Worm (Caenorhabditis elegans): ENCODE measurements around the gene W01B6.6.

Gene W01B6.6

ce11 chrIV:10080816-10081215 is at the start of gene W01B6.6:
W01B6.6 (plus strand) TSS chrIV:10081116.
- no peak for TF ChIP-seq unc-39 (tag; optimal IDR thresholded peaks at IDR 0.05)
- TF ChIP-seq ama-1 (optimal IDR thresholded peaks at IDR 0.05) = no peak
- TF ChIP-seq crh-2 (tag; optimal IDR thresholded peaks at IDR 0.05) = no peak
- TF ChIP-seq ceh-16 (tag; optimal IDR thresholded peaks at IDR 0.05) = no peak
- TF ChIP-seq F13H6.1 (tag; optimal IDR thresholded peaks at IDR 0.05) = no peak
- no peak for TF ChIP-seq elt-1 (tag; optimal IDR thresholded peaks at IDR 0.05)
- TF ChIP-seq fos-1 (tag; optimal IDR thresholded peaks at IDR 0.05) = no peak

- no peak for TF ChIP-seq blmp-1 (tag; optimal IDR thresholded peaks at IDR 0.05; ENCODE audit: insufficient read depth)
- TF ChIP-seq lin-11 (tag; optimal IDR thresholded peaks at IDR 0.05) = no peak
- TF ChIP-seq mab-5 (tag; optimal IDR thresholded peaks at IDR 0.05) = no peak
- TF ChIP-seq Y55F3AM.14 (GFP tag; optimal IDR thresholded peaks at IDR 0.05) = no peak
- TF ChIP-seq alr-1 (tag; optimal IDR thresholded peaks at IDR 0.05) = no peak
- TF ChIP-seq zag-1 (tag; optimal IDR thresholded peaks at IDR 0.05) = no peak
- TF ChIP-seq sem-4 (tag; optimal IDR thresholded peaks at IDR 0.05) = no peak
Measured at ce11 chrIV:10033053-10033452, 47.9 kb upstream of the W01B6.6 start, which contains the start of gene F44D12.6. F44D12.6 (plus strand) TSS chrIV:10033353.

DNA sequence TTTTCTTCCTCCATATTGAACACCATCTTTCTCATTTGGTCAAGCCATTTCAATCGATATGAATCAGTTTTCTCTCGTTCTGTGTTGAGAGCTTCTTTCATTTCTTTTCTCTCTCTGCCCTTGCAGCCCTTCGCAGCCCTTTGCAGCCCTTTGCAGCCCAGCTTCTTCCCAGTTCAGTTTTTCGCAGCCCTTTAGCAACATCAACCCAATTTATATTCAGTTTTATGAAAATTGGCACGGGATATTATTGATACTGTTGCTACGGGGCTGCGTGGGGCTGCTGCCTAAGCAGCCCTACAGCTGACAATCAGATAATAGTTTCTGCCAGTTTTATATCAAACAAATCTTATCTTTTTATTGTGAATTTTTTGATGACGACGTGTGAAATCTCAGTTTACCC is 44.0 kb upstream of the W01B6.6 start, which contains the start of gene F44D12.10:
TSS of gene F44D12.10 (minus strand) at position 101 of the 400 bp plus-strand sequence.
- TF ChIP-seq ceh-82 (tag; optimal IDR thresholded peaks at IDR 0.05) (no peak), lin-39 (tag; optimal IDR thresholded peaks at IDR 0.05) (no peak), nhr-11 (tag; optimal IDR thresholded peaks at IDR 0.05) (no peak), gmeb-1 (tag; optimal IDR thresholded peaks at IDR 0.05) (no peak), nhr-129 (tag; optimal IDR thresholded peaks at IDR 0.05) (no peak), nhr-25 (tag; optimal IDR thresholded peaks at IDR 0.05) (no peak), peb-1 (tag; optimal IDR thresholded peaks at IDR 0.05) (no peak), sma-9 (GFP tag; optimal IDR thresholded peaks at IDR 0.05) (no peak), sma-9 (tag; optimal IDR thresholded peaks at IDR 0.05) (no peak), Y55F3AM.14 (GFP tag; optimal IDR thresholded peaks at IDR 0.05) (no peak), lin-13 (GFP tag; optimal IDR thresholded peaks at IDR 0.05) (no peak), fos-1 (tag; optimal IDR thresholded peaks at IDR 0.05) (no peak), nhr-12 (tag; optimal IDR thresholded peaks at IDR 0.05) (no peak), elt-1 (tag; optimal IDR thresholded peaks at IDR 0.05) (no peak), ztf-1 (GFP tag; conservative IDR thresholded peaks at IDR 0.05) (no peak), egl-27 (tag; optimal IDR thresholded peaks at IDR 0.05) (no peak)

DNA sequence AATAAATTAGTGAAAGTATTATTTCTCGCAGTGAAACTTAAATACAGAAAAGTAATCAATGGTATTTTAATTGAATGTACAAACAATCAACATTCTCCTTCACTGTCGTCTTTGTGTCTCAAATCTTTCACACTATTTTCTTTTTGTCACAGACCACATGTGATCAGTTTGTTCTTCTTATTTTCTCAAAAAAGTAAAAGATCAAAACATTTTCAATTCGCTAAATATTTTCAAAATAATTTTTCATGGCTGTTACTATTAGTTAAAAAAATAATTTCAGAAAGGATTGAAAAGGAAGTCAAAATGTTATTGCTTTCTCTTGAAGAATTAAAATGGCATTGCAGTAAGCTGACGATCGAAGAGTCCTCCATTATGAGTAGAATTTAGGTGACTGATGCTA is 40.1 kb upstream of the W01B6.6 start, which contains the start of gene dhs-31:
TSS of gene dhs-31 (minus strand) at position 101 of the 400 bp plus-strand sequence.
- TF ChIP-seq ceh-82 (tag; optimal IDR thresholded peaks at IDR 0.05) = no peak
- TF ChIP-seq nhr-10 (tag; optimal IDR thresholded peaks at IDR 0.05) = no peak
- no peak for TF ChIP-seq unc-39 (tag; optimal IDR thresholded peaks at IDR 0.05)
- TF ChIP-seq nhr-25 (tag; optimal IDR thresholded peaks at IDR 0.05) = no peak
- TF ChIP-seq elt-3 (tag; optimal IDR thresholded peaks at IDR 0.05) = no peak
- TF ChIP-seq Y55F3AM.14 (GFP tag; optimal IDR thresholded peaks at IDR 0.05) = no peak

DNA sequence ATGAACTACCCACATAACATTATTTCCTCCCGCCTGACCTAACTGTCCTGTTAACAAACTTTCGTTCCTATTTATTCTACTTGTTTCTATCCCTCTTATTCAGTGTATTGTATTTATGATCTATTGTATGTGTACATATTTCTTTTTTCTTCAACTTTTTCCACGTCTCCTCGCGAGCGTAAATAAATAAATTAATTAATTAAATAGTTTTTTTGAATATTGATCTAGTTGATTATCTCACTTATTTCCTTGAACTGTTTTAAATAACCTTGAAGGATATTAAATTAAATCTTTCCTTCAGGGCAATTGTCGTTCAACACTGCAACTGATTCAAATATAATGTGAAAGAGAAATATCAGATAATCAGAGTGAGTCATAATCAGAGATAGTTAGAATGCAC is 38.0 kb upstream of the W01B6.6 start, which contains the start of gene frk-1:
TSS of gene frk-1 (plus strand) at position 301 of the 400 bp plus-strand sequence.
- no peak for TF ChIP-seq nhr-237 (tag; optimal IDR thresholded peaks at IDR 0.05)
- no peak for TF ChIP-seq nhr-129 (tag; optimal IDR thresholded peaks at IDR 0.05)
- no peak for TF ChIP-seq fos-1 (tag; optimal IDR thresholded peaks at IDR 0.05)
- TF ChIP-seq aly-2 (tag; optimal IDR thresholded peaks at IDR 0.05) = no peak
- no peak for TF ChIP-seq nhr-12 (tag; optimal IDR thresholded peaks at IDR 0.05)
- TF ChIP-seq Y55F3AM.14 (GFP tag; optimal IDR thresholded peaks at IDR 0.05) = no peak
- TF ChIP-seq crh-2 (tag; optimal IDR thresholded peaks at IDR 0.05) = no peak
- no peak for TF ChIP-seq ama-1 (optimal IDR thresholded peaks at IDR 0.05)

DNA sequence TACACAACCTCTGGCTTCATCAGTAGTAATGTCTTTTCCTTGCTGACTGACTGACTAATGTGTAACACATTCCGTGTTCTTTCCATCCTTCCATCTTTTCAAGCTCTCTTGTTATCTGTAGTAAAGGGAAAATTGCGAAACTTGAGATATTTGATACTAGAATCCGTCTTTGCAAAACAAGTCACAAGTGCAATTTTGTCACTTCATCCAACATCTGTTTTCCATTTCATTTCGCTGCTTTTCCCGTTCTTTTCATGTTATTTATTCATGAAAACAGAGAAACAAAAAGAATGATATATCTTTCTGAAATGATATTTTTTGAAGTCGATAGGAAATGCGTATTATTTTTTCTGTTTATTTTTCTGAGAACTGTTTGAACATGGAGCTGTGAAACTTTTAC is 34.9 kb upstream of the W01B6.6 start:
- TF ChIP-seq unc-55 (GFP tag; optimal IDR thresholded peaks at IDR 0.05) (peak; percentile 54), unc-62 (GFP tag; optimal IDR thresholded peaks at IDR 0.05) (no peak), nhr-129 (tag; optimal IDR thresholded peaks at IDR 0.05) (peak; percentile 10)

Data from whole organism, L2 larva.